Worm (Caenorhabditis elegans) whole organism, late embryonic: Measurements from ENCODE around the gene rog-1.

ENCODE experiments used
- C08G9.2 ChIP-seq: sonication (generic microtip); optimal IDR thresholded peaks from 2 replicates; lab custom pipeline; 2016; ENCODE audit warnings: mild to moderate bottlenecking, missing genetic modification characterization, moderate library complexity, missing compliant biosample characterization
- F13H6.1 ChIP-seq: sonication (generic microtip); optimal IDR thresholded peaks from 2 replicates; lab custom pipeline; 2016; ENCODE audit warnings: missing genetic modification characterization, missing compliant biosample characterization
- K02D7.2 ChIP-seq: sonication (generic microtip); optimal IDR thresholded peaks from 2 replicates; lab custom pipeline; 2017; ENCODE audit warnings: mild to moderate bottlenecking, missing genetic modification characterization, missing compliant biosample characterization
- T23F11.4 ChIP-seq: fragments of 200-800 bp; sonication (Bioruptor generic); optimal IDR thresholded peaks from 2 replicates; lab custom pipeline; 2018; ENCODE audit warnings: mild to moderate bottlenecking, missing genetic modification characterization, missing compliant biosample characterization
- Y22D7AL.16 ChIP-seq: sonication (generic microtip); optimal IDR thresholded peaks from 2 replicates; lab custom pipeline; 2016; ENCODE audit warnings: missing genetic modification characterization, missing compliant biosample characterization
- ahr-1 ChIP-seq: sonication (generic microtip); optimal IDR thresholded peaks from 2 replicates; lab custom pipeline; 2016; ENCODE audit warnings: missing genetic modification characterization, missing compliant biosample characterization
- ama-1 ChIP-seq: fragments of 150-350 bp; optimal IDR thresholded peaks from 2 replicates; lab custom pipeline; 2014
- ceh-2 ChIP-seq: sonication (generic microtip); optimal IDR thresholded peaks from 2 replicates; lab custom pipeline; 2016; ENCODE audit warnings: missing genotype, missing genetic modification characterization, missing compliant biosample characterization
- ceh-31 ChIP-seq: sonication (generic microtip); optimal IDR thresholded peaks from 2 replicates; lab custom pipeline; 2016; ENCODE audit warnings: missing genetic modification characterization, missing compliant biosample characterization
- ceh-45 ChIP-seq: fragments of 200-800 bp; sonication (Bioruptor generic); IDR thresholded peaks from 2 replicates; pipeline ENCODE4 v1.3.6; 2022; ENCODE audit warnings: missing genetic modification reagents, missing genetic modification characterization, missing compliant biosample characterization
- che-1 ChIP-seq: sonication (generic microtip); optimal IDR thresholded peaks from 2 replicates; lab custom pipeline; 2016; ENCODE audit warnings: mild to moderate bottlenecking, missing genetic modification characterization, missing compliant biosample characterization
- elt-4 ChIP-seq: sonication (generic microtip); optimal IDR thresholded peaks from 2 replicates; lab custom pipeline; 2016; ENCODE audit warnings: missing genetic modification characterization, missing compliant biosample characterization
- ets-4 ChIP-seq: sonication (generic microtip); optimal IDR thresholded peaks from 2 replicates; lab custom pipeline; 2016; ENCODE audit warnings: missing genetic modification characterization, missing compliant biosample characterization
- fkh-10 ChIP-seq: fragments of 150-350 bp; optimal IDR thresholded peaks from 2 replicates; lab custom pipeline; 2014; ENCODE audit warnings: missing biosample characterization, missing genetic modification reagents, missing genetic modification characterization
- hlh-15 ChIP-seq: sonication (generic microtip); optimal IDR thresholded peaks from 2 replicates; lab custom pipeline; 2016; ENCODE audit warnings: missing genetic modification characterization, missing compliant biosample characterization
- hlh-30 ChIP-seq: sonication (generic microtip); optimal IDR thresholded peaks from 2 replicates; lab custom pipeline; 2017; ENCODE audit warnings: antibody characterized with exemption, missing genetic modification characterization, missing compliant biosample characterization; ENCODE audit not compliant: insufficient read depth
- lin-11 ChIP-seq: fragments of 200-800 bp; sonication (Bioruptor generic); optimal IDR thresholded peaks from 2 replicates; lab custom pipeline; 2018; ENCODE audit warnings: mild to moderate bottlenecking, missing genetic modification characterization, missing compliant biosample characterization
- madf-2 ChIP-seq: sonication (generic microtip); optimal IDR thresholded peaks from 2 replicates; lab custom pipeline; 2017; ENCODE audit warnings: missing genetic modification characterization, missing compliant biosample characterization
- mec-3 ChIP-seq: sonication (generic microtip); optimal IDR thresholded peaks from 2 replicates; lab custom pipeline; 2016; ENCODE audit warnings: borderline replicate concordance, missing genetic modification characterization, missing compliant biosample characterization
- nfya-1 ChIP-seq: sonication (generic microtip); optimal IDR thresholded peaks from 2 replicates; lab custom pipeline; 2017; ENCODE audit warnings: missing genetic modification characterization, mild to moderate bottlenecking, missing compliant biosample characterization, antibody characterized with exemption, moderate library complexity
- nhr-232 ChIP-seq: sonication (generic microtip); optimal IDR thresholded peaks from 2 replicates; lab custom pipeline; 2016; ENCODE audit warnings: missing genetic modification characterization, missing compliant biosample characterization
- odd-2 ChIP-seq: sonication (generic microtip); optimal IDR thresholded peaks from 2 replicates; lab custom pipeline; 2017; ENCODE audit warnings: antibody characterized with exemption, mild to moderate bottlenecking, missing genetic modification characterization, missing compliant biosample characterization
- pag-3 ChIP-seq: sonication (generic microtip); optimal IDR thresholded peaks from 2 replicates; lab custom pipeline; 2016; ENCODE audit warnings: missing compliant biosample characterization, missing genetic modification characterization, borderline replicate concordance
- pha-4 ChIP-seq: fragments of 150-350 bp; optimal IDR thresholded peaks from 2 replicates; lab custom pipeline; 2018; ENCODE audit warnings: missing biosample characterization, missing genetic modification reagents, missing genetic modification characterization
- pros-1 ChIP-seq: fragments of 150-350 bp; optimal IDR thresholded peaks from 2 replicates; lab custom pipeline; 2014; ENCODE audit warnings: missing biosample characterization, missing genetic modification reagents, missing genetic modification characterization
- ref-2 ChIP-seq: sonication (generic microtip); optimal IDR thresholded peaks from 2 replicates; lab custom pipeline; 2016; ENCODE audit warnings: missing genetic modification characterization, missing compliant biosample characterization
- sdc-2 ChIP-seq: sonication (generic microtip); optimal IDR thresholded peaks from 2 replicates; lab custom pipeline; 2016; ENCODE audit warnings: missing genotype, missing genetic modification characterization, missing compliant biosample characterization
- sox-2 ChIP-seq: fragments of 200-800 bp; sonication (Bioruptor generic); IDR thresholded peaks from 2 replicates; pipeline ENCODE4 v1.3.6; 2022; ENCODE audit warnings: missing genetic modification reagents, missing genetic modification characterization, missing compliant biosample characterization
- tbx-2 ChIP-seq: sonication (generic microtip); optimal IDR thresholded peaks from 2 replicates; lab custom pipeline; 2016; ENCODE audit warnings: missing genetic modification characterization, missing compliant biosample characterization
- ttx-3 ChIP-seq: sonication (generic microtip); optimal IDR thresholded peaks from 2 replicates; lab custom pipeline; 2016; ENCODE audit warnings: missing genetic modification reagents, missing genetic modification characterization, missing compliant biosample characterization
- unc-42 ChIP-seq: sonication (generic microtip); optimal IDR thresholded peaks from 2 replicates; lab custom pipeline; 2016; ENCODE audit warnings: missing genotype, missing genetic modification characterization, missing compliant biosample characterization
- unc-55 ChIP-seq: sonication (generic microtip); optimal IDR thresholded peaks from 2 replicates; lab custom pipeline; 2017; ENCODE audit warnings: missing biosample characterization, missing genetic modification reagents, missing genetic modification characterization
- unc-86 ChIP-seq: sonication (generic microtip); optimal IDR thresholded peaks from 2 replicates; lab custom pipeline; 2016; ENCODE audit warnings: missing genetic modification characterization, missing compliant biosample characterization

Gene rog-1

ce11 chrII:1398396-1398795 is 23.6 kb upstream of the rog-1 start, which contains the start of gene F54D12.2:
Gene F54D12.2, plus strand, starts transcription at chrII:1398696.
- TF ChIP-seq che-1 (no peak), lin-11 (tag; lab: Kevin White, UChicago) (no peak), fkh-10 (GFP tag; lab: Kevin White, UChicago) (no peak), nfya-1 (tag; lab: Kevin White, UChicago) (no peak), hlh-15 (tag; lab: Kevin White, UChicago) (no peak), ama-1 (lab: Kevin White, UChicago) (no peak), mec-3 (no peak), sdc-2 (tag; lab: Kevin White, UChicago) (no peak), pha-4 (tag; lab: Kevin White, UChicago) (no peak)

DNA sequence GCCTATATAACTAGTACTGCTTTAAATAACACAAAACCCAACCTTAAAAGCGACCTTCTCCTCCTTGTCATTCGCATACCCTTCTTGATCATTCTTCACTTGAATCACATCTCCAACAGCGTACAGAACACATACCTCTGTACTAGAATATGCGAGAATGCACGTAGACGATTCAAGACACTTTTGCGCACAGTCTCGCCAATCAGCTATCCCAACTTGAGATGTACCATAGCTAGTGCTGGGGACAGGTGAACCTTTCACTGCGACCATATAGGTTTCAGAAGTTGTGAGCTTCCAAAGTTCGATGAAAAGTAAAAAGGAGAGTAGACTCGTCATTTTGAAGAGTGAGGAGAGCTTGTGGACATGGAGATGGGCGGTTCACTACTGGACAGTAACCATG is 22.9 kb upstream of the rog-1 start, which contains the start of gene F54D12.8:
F54D12.8 (minus strand) TSS at position 336 of the 400 bp plus-strand sequence.
- no peak for TF ChIP-seq ttx-3 (tag; lab: Kevin White, UChicago)
- TF ChIP-seq hlh-15 (tag; lab: Kevin White, UChicago), result no peak
- no peak for TF ChIP-seq pros-1 (tag; lab: Kevin White, UChicago)
- TF ChIP-seq nhr-232 (tag; lab: Kevin White, UChicago), result no peak
- no peak for TF ChIP-seq unc-42 (tag; lab: Kevin White, UChicago)
- TF ChIP-seq Y22D7AL.16, result no peak
- no peak for TF ChIP-seq K02D7.2 (tag; lab: Kevin White, UChicago)
- no peak for TF ChIP-seq pag-3 (tag; lab: Kevin White, UChicago)
- no peak for TF ChIP-seq ceh-31 (tag; lab: Kevin White, UChicago)
- TF ChIP-seq ets-4 (tag; lab: Kevin White, UChicago), result no peak
- no peak for TF ChIP-seq hlh-30
- TF ChIP-seq unc-55 (GFP tag; lab: Kevin White, UChicago), result no peak
- no peak for TF ChIP-seq unc-86 (tag; lab: Kevin White, UChicago)
- no peak for TF ChIP-seq ref-2 (tag; lab: Kevin White, UChicago)
- no peak for TF ChIP-seq T23F11.4 (GFP tag; lab: Kevin White, UChicago)
- no peak for TF ChIP-seq pha-4 (tag; lab: Kevin White, UChicago)
- TF ChIP-seq odd-2, result no peak
- no peak for TF ChIP-seq ceh-2 (tag; lab: Kevin White, UChicago)
- TF ChIP-seq elt-4, result no peak
- TF ChIP-seq, all 69 proteins: peak for 0

- TF ChIP-seq lin-11 (tag; lab: Kevin White, UChicago) (no peak), ceh-45 (GFP tag; lab: Robert Waterston, UW) (no peak), ets-4 (tag; lab: Kevin White, UChicago) (no peak)
These were observed 11.7 kb upstream of the rog-1 start, which contains the start of gene aat-7 for ce11 chrII:1386478-1386877. Gene aat-7, plus strand, starts transcription at chrII:1386870.

ce11 chrII:1385280-1385679 is 10.5 kb upstream of the rog-1 start, which contains the start of gene F54D12.7:
Gene F54D12.7, minus strand, starts transcription at chrII:1385380.
- no peak for TF ChIP-seq madf-2 (tag; lab: Kevin White, UChicago)
- no peak for TF ChIP-seq ref-2 (tag; lab: Kevin White, UChicago)
- no peak for TF ChIP-seq tbx-2
- TF ChIP-seq ceh-2 (tag; lab: Kevin White, UChicago), result no peak
- no peak for TF ChIP-seq ahr-1 (tag; lab: Kevin White, UChicago)
- no peak for TF ChIP-seq unc-42 (tag; lab: Kevin White, UChicago)
- no peak for TF ChIP-seq unc-55 (GFP tag; lab: Kevin White, UChicago)
- TF ChIP-seq sox-2, result no peak

DNA sequence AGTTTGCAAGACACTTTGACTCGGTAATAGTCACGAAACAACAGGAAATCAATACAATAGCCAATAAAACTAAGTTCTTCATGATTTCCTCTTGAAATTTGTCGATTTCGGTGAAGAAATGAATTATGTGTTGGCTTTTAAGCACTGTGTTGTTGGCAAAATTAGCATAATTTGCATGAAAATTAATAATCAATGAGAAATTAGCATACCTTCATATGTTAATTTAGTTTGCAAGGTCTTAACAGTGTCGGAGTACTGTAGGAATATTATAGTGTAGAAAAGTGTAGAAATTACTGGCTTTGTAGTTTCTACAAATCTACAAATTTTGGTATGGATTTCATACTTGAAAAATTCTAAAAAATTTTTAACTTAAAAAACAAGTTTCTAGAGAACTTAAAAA is 6.8 kb upstream of the rog-1 start, which contains the start of gene F54D12.9:
F54D12.9 (minus strand) TSS at position 101 of the 400 bp plus-strand sequence.
- TF ChIP-seq mec-3 (no peak), F13H6.1 (tag; lab: Kevin White, UChicago) (no peak), nfya-1 (tag; lab: Kevin White, UChicago) (no peak)

- TF ChIP-seq pag-3 (tag; lab: Kevin White, UChicago) (no peak), C08G9.2 (no peak), ttx-3 (tag; lab: Kevin White, UChicago) (no peak)
- TF ChIP-seq, all 69 proteins: peak for 0
These were observed 3.5 kb upstream of the rog-1 start, which contains the start of gene F54D12.10 for ce11 chrII:1378259-1378658. Gene F54D12.10, minus strand, starts transcription at chrII:1378359.
